Fruit fly (Drosophila melanogaster) whole organism, embryonic: ENCODE results near the gene Hexim.

Experiments used
- Ada2b ChIP-seq: fragments of 200-800 bp; sonication (Bioruptor generic); IDR thresholded peaks from 2 replicates; pipeline ENCODE4 v1.3.6; 2022; ENCODE audit warnings: missing biosample characterization, missing genetic modification characterization
- Blimp-1 ChIP-seq: fragments of 200-800 bp; sonication (Bioruptor generic); optimal IDR thresholded peaks from 3 replicates; lab custom pipeline; 2018; ENCODE audit warnings: missing biosample characterization, missing genetic modification characterization, mild to moderate bottlenecking, moderate library complexity, missing genetic modification reagents
- C15 ChIP-seq: fragments of 200-800 bp; sonication (Bioruptor generic); IDR thresholded peaks from 3 replicates; pipeline ENCODE4 v1.3.6; 2022; ENCODE audit warnings: missing biosample characterization, missing genetic modification characterization
- CG10147 ChIP-seq: fragments of 200-800 bp; sonication (Bioruptor generic); optimal IDR thresholded peaks from 2 replicates; lab custom pipeline; 2019; ENCODE audit warnings: missing biosample characterization, mild to moderate bottlenecking, missing genetic modification characterization, moderate library complexity
- CG10462 ChIP-seq: fragments of 200-800 bp; sonication (Bioruptor generic); optimal IDR thresholded peaks from 2 replicates; lab custom pipeline; 2016; ENCODE audit warnings: missing biosample characterization, missing genetic modification characterization
- CG11456 ChIP-seq: fragments of 200-800 bp; sonication (Bioruptor generic); IDR thresholded peaks from 3 replicates; pipeline ENCODE4 v1.3.6; 2022; ENCODE audit warnings: missing biosample characterization, missing genetic modification characterization
- CG11504 ChIP-seq: fragments of 200-800 bp; sonication (Bioruptor generic); optimal IDR thresholded peaks from 3 replicates; lab custom pipeline; 2019; ENCODE audit warnings: missing biosample characterization, mild to moderate bottlenecking, missing genetic modification characterization, moderate library complexity
- CG11695 ChIP-seq: fragments of 200-800 bp; sonication (Bioruptor generic); IDR thresholded peaks from 3 replicates; pipeline ENCODE4 v1.3.6; 2022; ENCODE audit warnings: missing biosample characterization, missing genetic modification characterization
- CG11696 ChIP-seq: fragments of 200-800 bp; sonication (Bioruptor generic); IDR thresholded peaks from 2 replicates; pipeline ENCODE4 v1.3.6; 2022; ENCODE audit warnings: missing biosample characterization, missing genetic modification characterization
- CG15479 ChIP-seq: fragments of 200-800 bp; sonication (Bioruptor generic); optimal IDR thresholded peaks from 3 replicates; lab custom pipeline; 2019; ENCODE audit warnings: missing biosample characterization, mild to moderate bottlenecking, missing genetic modification characterization, moderate library complexity
- CG1603 ChIP-seq: fragments of 200-800 bp; sonication (Bioruptor generic); optimal IDR thresholded peaks from 2 replicates; lab custom pipeline; 2019; ENCODE audit warnings: missing biosample characterization, mild to moderate bottlenecking, missing genetic modification characterization, moderate library complexity
- CG17829 ChIP-seq: fragments of 200-800 bp; optimal IDR thresholded peaks from 2 replicates; lab custom pipeline; 2019; ENCODE audit warnings: missing biosample characterization, mild to moderate bottlenecking, missing genetic modification characterization, moderate library complexity
- CG18262 ChIP-seq: fragments of 200-800 bp; optimal IDR thresholded peaks from 3 replicates; lab custom pipeline; 2019; ENCODE audit warnings: missing biosample characterization, mild to moderate bottlenecking, missing genetic modification characterization, moderate library complexity
- CG18764 ChIP-seq: fragments of 200-800 bp; sonication (Bioruptor generic); optimal IDR thresholded peaks from 3 replicates; lab custom pipeline; 2016; ENCODE audit warnings: missing biosample characterization, missing genetic modification characterization
- CG2712 ChIP-seq: fragments of 200-800 bp; optimal IDR thresholded peaks from 3 replicates; lab custom pipeline; 2019; ENCODE audit warnings: missing biosample characterization, mild to moderate bottlenecking, missing genetic modification characterization, moderate library complexity
- CG2875 ChIP-seq: fragments of 200-800 bp; sonication (Bioruptor generic); optimal IDR thresholded peaks from 2 replicates; lab custom pipeline; 2017; ENCODE audit warnings: missing biosample characterization, mild to moderate bottlenecking, missing genetic modification characterization, missing genetic modification reagents
- CG30403 ChIP-seq: fragments of 200-800 bp; sonication (Bioruptor generic); optimal IDR thresholded peaks from 3 replicates; lab custom pipeline; 2016; ENCODE audit warnings: missing biosample characterization, missing genetic modification characterization
- CG32532 ChIP-seq: fragments of 200-800 bp; sonication (Bioruptor generic); IDR thresholded peaks from 2 replicates; pipeline ENCODE4 v1.3.6; 2022; ENCODE audit warnings: missing biosample characterization, missing genetic modification characterization
- CG6254 ChIP-seq: fragments of 200-800 bp; sonication (Bioruptor generic); optimal IDR thresholded peaks from 3 replicates; lab custom pipeline; 2017; ENCODE audit warnings: mild to moderate bottlenecking, missing biosample characterization, missing genetic modification reagents, missing genetic modification characterization
- CG6765 ChIP-seq: fragments of 200-800 bp; sonication (Bioruptor generic); optimal IDR thresholded peaks from 3 replicates; lab custom pipeline; 2017; ENCODE audit warnings: missing biosample characterization, mild to moderate bottlenecking, missing genetic modification characterization
- CG8924 ChIP-seq: fragments of 200-800 bp; optimal IDR thresholded peaks from 3 replicates; lab custom pipeline; 2019; ENCODE audit warnings: missing biosample characterization, mild to moderate bottlenecking, missing genetic modification characterization, moderate library complexity
- CG9817 ChIP-seq: fragments of 200-800 bp; sonication (Bioruptor generic); optimal IDR thresholded peaks from 2 replicates; lab custom pipeline; 2018; ENCODE audit warnings: missing biosample characterization, mild to moderate bottlenecking, missing genetic modification characterization, moderate library complexity
- Dll ChIP-seq: fragments of 200-800 bp; sonication (Bioruptor generic); IDR thresholded peaks from 4 replicates; pipeline ENCODE4 v1.3.6; 2022; ENCODE audit warnings: missing biosample characterization, missing genetic modification characterization; ENCODE audit not compliant: partially characterized antibody
- Drgx ChIP-seq: fragments of 200-800 bp; sonication (Bioruptor generic); IDR thresholded peaks from 2 replicates; pipeline ENCODE4 v1.3.6; 2022; ENCODE audit warnings: missing biosample characterization, missing genetic modification characterization
- HHEX ChIP-seq: fragments of 200-800 bp; sonication (Bioruptor generic); optimal IDR thresholded peaks from 3 replicates; lab custom pipeline; 2017; ENCODE audit warnings: missing biosample characterization, mild to moderate bottlenecking, missing genetic modification characterization, missing genetic modification reagents
- Jarid2 ChIP-seq: fragments of 200-800 bp; sonication (Bioruptor generic); optimal IDR thresholded peaks from 3 replicates; lab custom pipeline; 2017; ENCODE audit warnings: mild to moderate bottlenecking, missing biosample characterization, missing genetic modification reagents, missing genetic modification characterization
- Lhr ChIP-seq: fragments of 200-800 bp; sonication (Bioruptor generic); optimal IDR thresholded peaks from 3 replicates; lab custom pipeline; 2017; ENCODE audit warnings: mild to moderate bottlenecking, missing biosample characterization, missing genetic modification reagents, missing genetic modification characterization
- Med ChIP-seq: fragments of 200-800 bp; sonication (Bioruptor generic); peaks from one replicate; lab custom pipeline; 2016; ENCODE audit warnings: missing biosample characterization, missing genetic modification characterization, mild to moderate bottlenecking, inconsistent platforms, moderate library complexity
- Mes4 ChIP-seq: fragments of 200-800 bp; sonication (Bioruptor generic); optimal IDR thresholded peaks from 2 replicates; lab custom pipeline; 2016; ENCODE audit warnings: missing biosample characterization, missing genetic modification characterization
- Sox102F ChIP-seq: fragments of 200-800 bp; sonication (Bioruptor generic); optimal IDR thresholded peaks from 2 replicates; lab custom pipeline; 2018; ENCODE audit warnings: missing biosample characterization, mild to moderate bottlenecking, missing genetic modification characterization, moderate library complexity
- ap ChIP-seq: fragments of 200-800 bp; sonication (Bioruptor generic); IDR thresholded peaks from 2 replicates; pipeline ENCODE4 v1.3.6; 2022; ENCODE audit warnings: missing biosample characterization, missing genetic modification characterization
- bab2 ChIP-seq: fragments of 200-800 bp; sonication (Bioruptor generic); optimal IDR thresholded peaks from 2 replicates; lab custom pipeline; 2016; ENCODE audit warnings: missing biosample characterization, missing genetic modification characterization
- bsh ChIP-seq, 2 experiments: fragments of 200-800 bp; sonication (Bioruptor generic); optimal IDR thresholded peaks; 2 replicates each; lab custom pipeline; 2017 to 2018; ENCODE audit warnings: mild to moderate bottlenecking in 2 of 2, missing biosample characterization in 2 of 2, missing genetic modification characterization in 2 of 2, moderate library complexity in 1 of 2
- dmrt99B ChIP-seq: fragments of 200-800 bp; sonication (Bioruptor generic); optimal IDR thresholded peaks from 2 replicates; lab custom pipeline; 2018; ENCODE audit warnings: missing biosample characterization, mild to moderate bottlenecking, missing genetic modification characterization, moderate library complexity
- ftz-f1 ChIP-seq: fragments of 200-800 bp; sonication (Bioruptor generic); optimal IDR thresholded peaks from 2 replicates; lab custom pipeline; 2016; ENCODE audit warnings: missing biosample characterization, missing genetic modification characterization
- gem ChIP-seq: fragments of 200-800 bp; sonication (Bioruptor generic); optimal IDR thresholded peaks from 2 replicates; lab custom pipeline; 2019; ENCODE audit warnings: missing biosample characterization, mild to moderate bottlenecking, missing genetic modification characterization, moderate library complexity
- hth ChIP-seq: fragments of >200 bp; optimal IDR thresholded peaks from 2 replicates; lab custom pipeline; 2017; ENCODE audit warnings: inconsistent platforms
- insv ChIP-seq, 2 experiments: fragments of 200-800 bp; sonication (Bioruptor generic); optimal IDR thresholded peaks; 3 replicates each; lab custom pipeline; 2016 to 2018; ENCODE audit warnings: missing biosample characterization in 2 of 2, missing genetic modification characterization in 2 of 2
- ken ChIP-seq: fragments of 200-800 bp; sonication (Bioruptor generic); IDR thresholded peaks from 3 replicates; pipeline ENCODE4 v1.3.6; 2022; ENCODE audit warnings: missing biosample characterization, missing genetic modification characterization
- nmo ChIP-seq: fragments of 200-800 bp; sonication (Bioruptor generic); optimal IDR thresholded peaks from 2 replicates; lab custom pipeline; 2018; ENCODE audit warnings: missing biosample characterization, mild to moderate bottlenecking, missing genetic modification characterization, moderate library complexity
- nom ChIP-seq: fragments of 200-800 bp; sonication (Bioruptor generic); optimal IDR thresholded peaks from 2 replicates; lab custom pipeline; 2017; ENCODE audit warnings: missing biosample characterization, missing genetic modification characterization, mild to moderate bottlenecking, moderate library complexity, missing genetic modification reagents
- pb ChIP-seq: fragments of 200-800 bp; sonication (Bioruptor generic); optimal IDR thresholded peaks from 3 replicates; lab custom pipeline; 2016; ENCODE audit warnings: missing biosample characterization, missing genetic modification characterization
- phol ChIP-seq: fragments of 200-800 bp; sonication (Bioruptor generic); optimal IDR thresholded peaks from 3 replicates; lab custom pipeline; 2018; ENCODE audit warnings: missing biosample characterization, mild to moderate bottlenecking, missing genetic modification characterization, moderate library complexity
- ro ChIP-seq: fragments of 200-800 bp; sonication (Bioruptor generic); IDR thresholded peaks from 2 replicates; pipeline ENCODE4 v1.3.6; 2022; ENCODE audit warnings: missing biosample characterization, missing genetic modification characterization
- slbo ChIP-seq: fragments of 200-800 bp; sonication (Bioruptor generic); IDR thresholded peaks from 2 replicates; pipeline ENCODE4 v1.3.6; 2022; ENCODE audit warnings: missing biosample characterization, missing genetic modification characterization
- stc ChIP-seq: fragments of 200-800 bp; sonication (Bioruptor generic); IDR thresholded peaks from 2 replicates; pipeline ENCODE4 v1.3.6; 2022; ENCODE audit warnings: missing biosample characterization, missing genetic modification characterization
- trem ChIP-seq: fragments of 200-800 bp; optimal IDR thresholded peaks from 3 replicates; lab custom pipeline; 2019; ENCODE audit warnings: missing biosample characterization, mild to moderate bottlenecking, missing genetic modification characterization, moderate library complexity
- unpg ChIP-seq: fragments of 200-800 bp; sonication (Bioruptor generic); optimal IDR thresholded peaks from 3 replicates; lab custom pipeline; 2018; ENCODE audit warnings: missing biosample characterization, mild to moderate bottlenecking, missing genetic modification characterization, moderate library complexity
- zf30C ChIP-seq: fragments of 200-800 bp; sonication (Bioruptor generic); optimal IDR thresholded peaks from 3 replicates; lab custom pipeline; 2018; ENCODE audit warnings: missing biosample characterization, mild to moderate bottlenecking, missing genetic modification characterization

The Hexim gene

dm6 chr3R:14670840-14671239 is 11.6 kb downstream of the Hexim start (continued):
- TF ChIP-seq CG8924 (tag; lab: Kevin White, UChicago) (peak; percentile 77), HHEX (peak; percentile 47), CG18764 (peak; percentile 6), CG2875 (peak; percentile 51), CG15479 (GFP tag; lab: Kevin White, UChicago) (peak; percentile 61), Dll (GFP tag; lab: Robert Waterston, UW) (no peak), CG6765 (GFP tag; lab: Kevin White, UChicago) (no peak), Lhr (GFP tag; lab: Kevin White, UChicago) (peak; percentile 4)

dm6 chr3R:14672915-14673314 is 13.7 kb downstream of the Hexim start:
- TF ChIP-seq Med (peak; percentile 78), CG11456 (no peak), trem (no peak), ro (no peak), ftz-f1 (GFP tag; lab: Kevin White, UChicago) (no peak), ken (GFP tag; lab: Robert Waterston, UW) (no peak), CG2712 (peak; percentile 32), CG1603 (tag; lab: Kevin White, UChicago) (peak; percentile 12), Sox102F (GFP tag; lab: Kevin White, UChicago) (peak; percentile 11), CG17829 (tag; lab: Kevin White, UChicago) (peak; percentile 4), gem (tag; lab: Kevin White, UChicago) (peak; percentile 27), CG11695 (GFP tag; lab: Robert Waterston, UW) (0 out of 3 replicates have a peak, but pooled peaks have one; percentile 9), pb (GFP tag; lab: Kevin White, UChicago) (no peak), stc (GFP tag; lab: Robert Waterston, UW) (peak; percentile 28; the same call in 1 of the 2 replicates), bab2 (GFP tag; lab: Kevin White, UChicago) (no peak), CG9817 (tag; lab: Kevin White, UChicago) (no peak), CG6254 (peak; percentile 10), CG10147 (GFP tag; lab: Kevin White, UChicago) (no peak), ap (GFP tag; lab: Robert Waterston, UW) (0 out of 2 replicates have a peak, but pooled peaks have one; percentile 2), Blimp-1 (GFP tag; lab: Kevin White, UChicago) (peak; percentile 6), CG10462 (GFP tag; lab: Kevin White, UChicago) (no peak), CG11696 (GFP tag; lab: Robert Waterston, UW) (peak; percentile 79), Drgx (GFP tag; lab: Robert Waterston, UW) (peak; percentile 65), Ada2b (GFP tag; lab: Robert Waterston, UW) (0 out of 2 replicates have a peak, but pooled peaks have one; percentile 5), slbo (GFP tag; lab: Robert Waterston, UW) (no peak), hth (lab: Kevin White, UChicago) (no peak), C15 (GFP tag; lab: Robert Waterston, UW) (no peak), dmrt99B (peak; percentile 19), Mes4 (GFP tag; lab: Kevin White, UChicago) (no peak), CG30403 (GFP tag; lab: Kevin White, UChicago) (peak; percentile 7), zf30C (GFP tag; lab: Kevin White, UChicago) (no peak), Jarid2 (no peak), CG11504 (tag; lab: Kevin White, UChicago) (peak; percentile 15), phol (tag; lab: Kevin White, UChicago) (peak; percentile 6), insv (GFP tag; optimal IDR thresholded peaks at IDR 0.05; lab: Kevin White, UChicago) (no peak), bsh (GFP tag; optimal IDR thresholded peaks at IDR 0.05; lab: Kevin White, UChicago) (peak; percentile 2 to 22), CG32532 (GFP tag; lab: Robert Waterston, UW) (peak; percentile 6; the same call in 1 of the 2 replicates), nmo (GFP tag; lab: Kevin White, UChicago) (peak; percentile 7), nom (GFP tag; lab: Kevin White, UChicago) (peak; percentile 1), CG18262 (peak; percentile 5), unpg (peak; percentile 17)
